Worm (Caenorhabditis elegans): ENCODE measurements around the gene laf-1.

Gene laf-1

ce11 chrIII:2739469-2739868, 39.4 kb downstream of the laf-1 start, which contains the start of gene cest-25:
Gene cest-25, minus strand, starts transcription at chrIII:2739531.
- TF ChIP-seq dao-5 (tag; optimal IDR thresholded peaks at IDR 0.05) (no peak), W03F9.2 (tag; optimal IDR thresholded peaks at IDR 0.05) (no peak), him-1 (tag; optimal IDR thresholded peaks at IDR 0.05) (no peak)

- TF ChIP-seq W03F9.2 (tag; optimal IDR thresholded peaks at IDR 0.05), result no peak
- TF ChIP-seq dao-5 (tag; optimal IDR thresholded peaks at IDR 0.05), result no peak
- no peak for TF ChIP-seq him-1 (tag; optimal IDR thresholded peaks at IDR 0.05)
Observed at ce11 chrIII:2733606-2734183, 45.2 kb downstream of the laf-1 start, which contains the start of gene Y71H2AM.12. Gene Y71H2AM.12, minus strand, starts transcription at chrIII:2734091.

ce11 chrIII:2725221-2726203, 53.3 kb downstream of the laf-1 start, which contains the start of gene cosa-1:
Gene cosa-1, plus strand, starts transcription at chrIII:2726116.
- TF ChIP-seq dao-5 (tag; optimal IDR thresholded peaks at IDR 0.05) (no peak), W03F9.2 (tag; optimal IDR thresholded peaks at IDR 0.05) (no peak), him-1 (tag; optimal IDR thresholded peaks at IDR 0.05) (no peak)

- TF ChIP-seq W03F9.2 (tag; optimal IDR thresholded peaks at IDR 0.05) (no peak), him-1 (tag; optimal IDR thresholded peaks at IDR 0.05) (no peak), dao-5 (tag; optimal IDR thresholded peaks at IDR 0.05) (no peak)
Observed at ce11 chrIII:2724992-2725220, 53.9 kb downstream of the laf-1 start, which contains the start of gene Y71H2AM.11. Gene Y71H2AM.11, minus strand, starts transcription at chrIII:2725092.
